Fruit fly (Drosophila melanogaster) whole organism, embryonic: ENCODE measurements around the gene uif.
A peak's percentile ranks its signal among the peaks of the same experiment; 100 is the strongest.

Experiments used
- B-H1 ChIP-seq: fragments of 200-800 bp; sonication (Bioruptor generic); IDR thresholded peaks from 3 replicates; pipeline ENCODE4 v1.3.6; 2022; ENCODE audit warnings: missing biosample characterization, missing genetic modification characterization
- CG10462 ChIP-seq: fragments of 200-800 bp; sonication (Bioruptor generic); optimal IDR thresholded peaks from 2 replicates; lab custom pipeline; 2016; ENCODE audit warnings: missing biosample characterization, missing genetic modification characterization
- CG10959 ChIP-seq: fragments of 200-800 bp; sonication (Bioruptor generic); IDR thresholded peaks from 2 replicates; pipeline ENCODE4 v1.3.6; 2022; ENCODE audit warnings: missing biosample characterization, missing genetic modification characterization
- CG10979 ChIP-seq: fragments of 200-800 bp; sonication (Bioruptor generic); optimal IDR thresholded peaks from 2 replicates; lab custom pipeline; 2018; ENCODE audit warnings: missing biosample characterization, mild to moderate bottlenecking, missing genetic modification characterization, moderate library complexity
- CG11504 ChIP-seq: fragments of 200-800 bp; sonication (Bioruptor generic); optimal IDR thresholded peaks from 3 replicates; lab custom pipeline; 2019; ENCODE audit warnings: missing biosample characterization, mild to moderate bottlenecking, missing genetic modification characterization, moderate library complexity
- CG12104 ChIP-seq: fragments of 200-800 bp; sonication (Bioruptor generic); optimal IDR thresholded peaks from 3 replicates; lab custom pipeline; 2016; ENCODE audit warnings: missing biosample characterization, missing genetic modification characterization
- CG13287 ChIP-seq: fragments of 200-800 bp; sonication (Bioruptor generic); IDR thresholded peaks from 2 replicates; pipeline ENCODE4 v1.3.6; 2022; ENCODE audit warnings: missing biosample characterization, missing genetic modification characterization; ENCODE audit not compliant: partially characterized antibody
- CG13775 ChIP-seq: fragments of 200-800 bp; sonication (Bioruptor generic); optimal IDR thresholded peaks from 3 replicates; lab custom pipeline; 2017; ENCODE audit warnings: missing biosample characterization, mild to moderate bottlenecking, missing genetic modification characterization
- CG14710 ChIP-seq: fragments of 200-800 bp; sonication (Bioruptor generic); optimal IDR thresholded peaks from 3 replicates; lab custom pipeline; 2019; ENCODE audit warnings: missing biosample characterization, mild to moderate bottlenecking, missing genetic modification characterization, moderate library complexity
- CG16815 ChIP-seq: fragments of 200-800 bp; sonication (Bioruptor generic); optimal IDR thresholded peaks from 3 replicates; lab custom pipeline; 2017; ENCODE audit warnings: missing biosample characterization, mild to moderate bottlenecking, missing genetic modification characterization
- CG17186 ChIP-seq: fragments of 200-800 bp; sonication (Bioruptor generic); optimal IDR thresholded peaks from 3 replicates; lab custom pipeline; 2017; ENCODE audit warnings: missing biosample characterization, missing genetic modification reagents, missing genetic modification characterization
- CG17361 ChIP-seq: fragments of 200-800 bp; sonication (Bioruptor generic); IDR thresholded peaks from 3 replicates; pipeline ENCODE4 v1.3.6; 2022; ENCODE audit warnings: missing biosample characterization, missing genetic modification characterization
- CG2889 ChIP-seq: fragments of 200-800 bp; sonication (Bioruptor generic); IDR thresholded peaks from 3 replicates; pipeline ENCODE4 v1.3.6; 2022; ENCODE audit warnings: missing biosample characterization, missing genetic modification characterization
- CG30020 ChIP-seq: fragments of 200-800 bp; optimal IDR thresholded peaks from 2 replicates; lab custom pipeline; 2019; ENCODE audit warnings: missing biosample characterization, mild to moderate bottlenecking, missing genetic modification characterization, moderate library complexity
- CG33557 ChIP-seq: fragments of 200-800 bp; sonication (Bioruptor generic); optimal IDR thresholded peaks from 2 replicates; lab custom pipeline; 2019; ENCODE audit warnings: missing biosample characterization, mild to moderate bottlenecking, missing genetic modification characterization, moderate library complexity
- CG3726 ChIP-seq: fragments of 200-800 bp; sonication (Bioruptor generic); IDR thresholded peaks from 3 replicates; pipeline ENCODE4, ENCODE4 v1.3.6; 2022; ENCODE audit warnings: missing biosample characterization, missing genetic modification characterization
- CG42726 ChIP-seq: fragments of 200-800 bp; sonication (Bioruptor generic); IDR thresholded peaks from 2 replicates; pipeline ENCODE4 v1.3.6; 2022; ENCODE audit warnings: missing biosample characterization, missing genetic modification characterization; ENCODE audit not compliant: partially characterized antibody
- CG4730 ChIP-seq: fragments of 200-800 bp; sonication (Bioruptor generic); IDR thresholded peaks from 2 replicates; pipeline ENCODE4 v1.3.6; 2022; ENCODE audit warnings: missing biosample characterization, missing genetic modification characterization
- CG5245 ChIP-seq: fragments of 200-800 bp; sonication (Bioruptor generic); optimal IDR thresholded peaks from 3 replicates; lab custom pipeline; 2016; ENCODE audit warnings: missing biosample characterization, missing genetic modification characterization
- CG6175 ChIP-seq: fragments of 200-800 bp; sonication (Bioruptor generic); IDR thresholded peaks from 3 replicates; pipeline ENCODE4 v1.3.6; 2022; ENCODE audit warnings: missing biosample characterization, missing genetic modification characterization
- CG6854 ChIP-seq: fragments of 200-800 bp; sonication (Bioruptor generic); optimal IDR thresholded peaks from 3 replicates; lab custom pipeline; 2017; ENCODE audit warnings: missing biosample characterization, mild to moderate bottlenecking, missing genetic modification characterization
- CG7987 ChIP-seq: fragments of 200-800 bp; sonication (Bioruptor generic); optimal IDR thresholded peaks from 2 replicates; lab custom pipeline; 2018; ENCODE audit warnings: missing biosample characterization, mild to moderate bottlenecking, missing genetic modification characterization, moderate library complexity
- CG9797 ChIP-seq: fragments of 200-800 bp; sonication (Bioruptor generic); optimal IDR thresholded peaks from 3 replicates; lab custom pipeline; 2018; ENCODE audit warnings: missing biosample characterization, mild to moderate bottlenecking, missing genetic modification characterization
- E2f1 ChIP-seq: fragments of 200-800 bp; sonication (Bioruptor generic); IDR thresholded peaks from 2 replicates; pipeline ENCODE4 v1.3.6; 2022; ENCODE audit warnings: missing biosample characterization, missing genetic modification characterization
- Hey ChIP-seq: fragments of 200-800 bp; sonication (Bioruptor generic); optimal IDR thresholded peaks from 3 replicates; lab custom pipeline; 2018; ENCODE audit warnings: missing biosample characterization, mild to moderate bottlenecking, missing genetic modification characterization
- HmgZ ChIP-seq: fragments of 200-800 bp; sonication (Bioruptor generic); optimal IDR thresholded peaks from 2 replicates; lab custom pipeline; 2018; ENCODE audit warnings: missing biosample characterization, mild to moderate bottlenecking, missing genetic modification characterization
- Jarid2 ChIP-seq: fragments of 200-800 bp; sonication (Bioruptor generic); optimal IDR thresholded peaks from 3 replicates; lab custom pipeline; 2017; ENCODE audit warnings: mild to moderate bottlenecking, missing biosample characterization, missing genetic modification reagents, missing genetic modification characterization
- Lim3 ChIP-seq: fragments of 200-800 bp; sonication (Bioruptor generic); IDR thresholded peaks from 2 replicates; pipeline ENCODE4 v1.3.6; 2022; ENCODE audit warnings: missing biosample characterization, missing genetic modification characterization
- Med ChIP-seq: fragments of 200-800 bp; sonication (Bioruptor generic); peaks from one replicate; lab custom pipeline; 2016; ENCODE audit warnings: missing biosample characterization, missing genetic modification characterization, mild to moderate bottlenecking, inconsistent platforms, moderate library complexity
- NfI ChIP-seq: fragments of 200-800 bp; sonication (Bioruptor generic); optimal IDR thresholded peaks from 3 replicates; lab custom pipeline; 2018; ENCODE audit warnings: missing biosample characterization, mild to moderate bottlenecking, missing genetic modification characterization, moderate library complexity
- abd-A ChIP-seq: fragments of 200-800 bp; sonication (Bioruptor generic); optimal IDR thresholded peaks from 3 replicates; lab custom pipeline; 2019; ENCODE audit warnings: missing biosample characterization, mild to moderate bottlenecking, missing genetic modification characterization, moderate library complexity
- crp ChIP-seq, 2 experiments: fragments of 200-800 bp; sonication (Bioruptor generic); optimal IDR thresholded peaks; 2 replicates in 1 of 2; 3 replicates in 1 of 2; lab custom pipeline; 2017; ENCODE audit warnings: missing biosample characterization in 2 of 2, missing genetic modification characterization in 2 of 2, mild to moderate bottlenecking in 1 of 2, moderate library complexity in 1 of 2
- dan ChIP-seq: fragments of 200-800 bp; sonication (Bioruptor generic); IDR thresholded peaks from 2 replicates; pipeline ENCODE4 v1.3.6; 2022; ENCODE audit warnings: missing biosample characterization, missing genetic modification characterization
- esg ChIP-seq: fragments of 200-800 bp; sonication (Bioruptor generic); conservative IDR thresholded peaks from 2 replicates; pipeline ENCODE4 v1.3.6; 2022; ENCODE audit warnings: missing biosample characterization, missing genetic modification characterization
- eve ChIP-seq, 2 experiments: fragments of >200 bp; optimal IDR thresholded peaks; 2 replicates each; lab custom pipeline; 2017; ENCODE audit warnings: missing biosample characterization in 2 of 2, missing genetic modification characterization in 2 of 2
- ewg ChIP-seq: fragments of 200-800 bp; sonication (Bioruptor generic); optimal IDR thresholded peaks from 3 replicates; lab custom pipeline; 2017; ENCODE audit warnings: mild to moderate bottlenecking, missing biosample characterization, missing genetic modification reagents, missing genetic modification characterization
- fd64A ChIP-seq: fragments of 200-800 bp; sonication (Bioruptor generic); optimal IDR thresholded peaks from 3 replicates; lab custom pipeline; 2018; ENCODE audit warnings: missing biosample characterization, mild to moderate bottlenecking, missing genetic modification characterization
- fru ChIP-seq: fragments of >200 bp; optimal IDR thresholded peaks from 2 replicates; lab custom pipeline; 2017
- gem ChIP-seq: fragments of 200-800 bp; sonication (Bioruptor generic); optimal IDR thresholded peaks from 2 replicates; lab custom pipeline; 2019; ENCODE audit warnings: missing biosample characterization, mild to moderate bottlenecking, missing genetic modification characterization, moderate library complexity
- hb ChIP-seq: fragments of 200-800 bp; sonication (Bioruptor generic); IDR thresholded peaks from 3 replicates; pipeline ENCODE4 v1.3.6; 2022; ENCODE audit warnings: missing biosample characterization, missing genetic modification characterization; ENCODE audit not compliant: partially characterized antibody
- her ChIP-seq: fragments of 200-800 bp; sonication (Bioruptor generic); optimal IDR thresholded peaks from 2 replicates; lab custom pipeline; 2016; ENCODE audit warnings: missing biosample characterization, missing genetic modification characterization
- p53 ChIP-seq: fragments of 200-800 bp; sonication (Bioruptor generic); optimal IDR thresholded peaks from 2 replicates; lab custom pipeline; 2016; ENCODE audit warnings: missing biosample characterization, missing genetic modification characterization
- ro ChIP-seq: fragments of 200-800 bp; sonication (Bioruptor generic); IDR thresholded peaks from 2 replicates; pipeline ENCODE4 v1.3.6; 2022; ENCODE audit warnings: missing biosample characterization, missing genetic modification characterization
- scrt ChIP-seq: fragments of 200-800 bp; sonication (Bioruptor generic); optimal IDR thresholded peaks from 2 replicates; lab custom pipeline; 2018; ENCODE audit warnings: missing biosample characterization, mild to moderate bottlenecking, missing genetic modification characterization, moderate library complexity
- sd ChIP-seq: fragments of 200-800 bp; sonication (Bioruptor generic); optimal IDR thresholded peaks from 3 replicates; lab custom pipeline; 2018; ENCODE audit warnings: missing biosample characterization, mild to moderate bottlenecking, missing genetic modification characterization, moderate library complexity
- shn ChIP-seq: fragments of 200-800 bp; sonication (Bioruptor generic); optimal IDR thresholded peaks from 3 replicates; lab custom pipeline; 2016; ENCODE audit warnings: missing biosample characterization, missing genetic modification characterization
- trem ChIP-seq: fragments of 200-800 bp; optimal IDR thresholded peaks from 3 replicates; lab custom pipeline; 2019; ENCODE audit warnings: missing biosample characterization, mild to moderate bottlenecking, missing genetic modification characterization, moderate library complexity
- usp ChIP-seq: fragments of >200 bp; optimal IDR thresholded peaks from 2 replicates; lab custom pipeline; 2017; ENCODE audit warnings: missing biosample characterization, missing genetic modification characterization
- vvl ChIP-seq: fragments of 200-800 bp; sonication (Bioruptor generic); IDR thresholded peaks from 2 replicates; pipeline ENCODE4 v1.3.6; 2022; ENCODE audit warnings: missing biosample characterization, missing genetic modification characterization
- yki ChIP-seq: fragments of >200 bp; optimal IDR thresholded peaks from 3 replicates; lab custom pipeline; 2018
- zfh2 ChIP-seq: fragments of 200-800 bp; sonication (Bioruptor generic); optimal IDR thresholded peaks from 2 replicates; lab custom pipeline; 2016; ENCODE audit warnings: missing biosample characterization, missing genetic modification characterization

Gene uif

DNA sequence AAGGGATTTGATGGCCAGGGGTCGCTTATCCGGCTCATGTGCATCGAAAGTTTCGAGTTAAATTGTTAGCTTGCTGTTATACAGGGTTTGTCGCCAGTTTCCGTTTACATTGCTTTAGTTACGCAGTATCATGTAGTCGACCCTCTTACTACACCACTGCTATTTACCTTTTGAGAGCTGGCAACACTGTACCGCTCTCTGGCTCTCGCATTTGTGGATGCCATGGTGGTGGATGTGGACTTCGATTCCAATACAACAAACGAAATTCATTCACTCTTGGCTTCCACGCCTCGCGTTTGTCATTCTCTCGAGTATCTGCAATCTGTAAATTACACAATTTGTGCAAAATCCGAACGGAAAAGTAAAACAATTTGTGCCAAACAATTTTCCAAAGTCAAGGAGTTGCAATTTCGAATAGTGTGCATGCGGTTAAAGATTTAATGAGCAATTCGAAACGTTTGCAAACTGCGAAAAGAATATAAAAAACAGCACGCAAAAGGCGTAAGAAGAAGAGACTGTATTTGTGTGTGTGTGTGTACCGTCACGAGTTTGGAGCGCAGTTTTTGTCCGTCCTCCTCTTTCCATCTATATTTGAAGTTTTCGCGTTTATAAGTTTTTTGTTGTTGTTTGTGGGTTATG lies 39.0 kb upstream of the uif start (continued):
- no peak for TF ChIP-seq CG10979
- TF ChIP-seq fru (lab: Kevin White, UChicago) = no peak
- no peak for TF ChIP-seq CG12104 (GFP tag; lab: Kevin White, UChicago)
- no peak for TF ChIP-seq CG16815 (GFP tag; lab: Kevin White, UChicago)
- no peak for TF ChIP-seq p53 (GFP tag; lab: Kevin White, UChicago)
- no peak for TF ChIP-seq crp (GFP tag; optimal IDR thresholded peaks at IDR 0.05; lab: Kevin White, UChicago)
- peak; percentile 80; the same call in 1 of the 2 replicates for TF ChIP-seq CG42726 (GFP tag; lab: Robert Waterston, UW)
- TF ChIP-seq HmgZ (tag; lab: Kevin White, UChicago) = peak; percentile 31
- TF ChIP-seq CG13287 (GFP tag; lab: Robert Waterston, UW) = peak; percentile 84
- TF ChIP-seq CG2889 (GFP tag; lab: Robert Waterston, UW) = no peak
- TF ChIP-seq her = peak; percentile 39
- no peak for TF ChIP-seq CG3726
- TF ChIP-seq trem (tag; lab: Kevin White, UChicago) = peak; percentile 6
- no peak for TF ChIP-seq B-H1
- peak; percentile 9 for TF ChIP-seq CG14710 (tag; lab: Kevin White, UChicago)
- TF ChIP-seq Lim3 (GFP tag; lab: Robert Waterston, UW) = no peak
- TF ChIP-seq vvl = peak; percentile 51
- TF ChIP-seq Med (GFP tag; lab: Kevin White, UChicago) = peak; percentile 90
- no peak for TF ChIP-seq yki (lab: Kevin White, UChicago)
- TF ChIP-seq abd-A (tag; lab: Kevin White, UChicago) = peak; percentile 73
- TF ChIP-seq usp (GFP tag; lab: Kevin White, UChicago) = no peak
- peak; percentile 16 for TF ChIP-seq CG33557
- TF ChIP-seq CG6175 = no peak
- peak; percentile 50 for TF ChIP-seq Jarid2
- TF ChIP-seq gem (tag; lab: Kevin White, UChicago) = no peak
- peak; percentile 49 for TF ChIP-seq scrt (GFP tag; lab: Kevin White, UChicago)
- TF ChIP-seq dan (GFP tag; lab: Robert Waterston, UW) = no peak
- no peak for TF ChIP-seq CG10462 (GFP tag; lab: Kevin White, UChicago)
- peak; percentile 24 for TF ChIP-seq NfI
- peak; percentile 45 for TF ChIP-seq shn (GFP tag; lab: Kevin White, UChicago)
- TF ChIP-seq esg (GFP tag; lab: Robert Waterston, UW) = no peak
- no peak for TF ChIP-seq ro (GFP tag; lab: Robert Waterston, UW)
- TF ChIP-seq CG4730 (GFP tag; lab: Robert Waterston, UW) = no peak
- TF ChIP-seq CG5245 = peak; percentile 21
- peak; percentile 100 for TF ChIP-seq hb (GFP tag; lab: Robert Waterston, UW)
- peak; percentile 49 for TF ChIP-seq CG6854 (GFP tag; lab: Kevin White, UChicago)
- TF ChIP-seq CG17186 (GFP tag; lab: Kevin White, UChicago) = no peak
- TF ChIP-seq CG11504 (tag; lab: Kevin White, UChicago) = peak; percentile 15
- no peak for TF ChIP-seq zfh2 (GFP tag; lab: Kevin White, UChicago)
- TF ChIP-seq CG10959 (GFP tag; lab: Robert Waterston, UW) = no peak
- no peak for TF ChIP-seq Hey
- peak; percentile 71 for TF ChIP-seq sd (tag; lab: Kevin White, UChicago)
- no peak for TF ChIP-seq E2f1 (GFP tag; lab: Robert Waterston, UW)
- TF ChIP-seq CG9797 = no peak
- no peak for TF ChIP-seq ewg (GFP tag; lab: Kevin White, UChicago)
- no peak for TF ChIP-seq CG30020 (tag; lab: Kevin White, UChicago)
- peak; percentile 35 for TF ChIP-seq CG7987
- TF ChIP-seq eve (GFP tag; optimal IDR thresholded peaks at IDR 0.05; lab: Kevin White, UChicago) = no peak
- 0 out of 3 replicates have a peak, but pooled peaks have one; percentile 23 for TF ChIP-seq CG17361 (GFP tag; lab: Robert Waterston, UW)
- TF ChIP-seq fd64A (GFP tag; lab: Kevin White, UChicago) = no peak
- TF ChIP-seq CG13775 (GFP tag; lab: Kevin White, UChicago) = no peak
